Worm (Caenorhabditis elegans) whole organism, young adult: ENCODE measurements around the gene cyp-31A5.
"Not testable (repeated sequence)": the region's sequence is repeated elsewhere in the genome, so short reads cannot be mapped to it uniquely, and the experiment has no call there.

Source experiments
- ceh-91 ChIP-seq: fragments of 200-800 bp; sonication (Bioruptor generic); IDR thresholded peaks from 2 replicates; pipeline ENCODE4 v1.3.6; 2022; ENCODE audit warnings: missing genetic modification reagents, missing genetic modification characterization, missing compliant biosample characterization
- efl-1 ChIP-seq: fragments of 150-350 bp; optimal IDR thresholded peaks from 2 replicates; lab custom pipeline; 2014; ENCODE audit warnings: missing biosample characterization, missing genetic modification reagents, missing genetic modification characterization
- lsl-1 ChIP-seq: fragments of 200-800 bp; sonication (Bioruptor generic); optimal IDR thresholded peaks from 2 replicates; lab custom pipeline; 2018; ENCODE audit warnings: mild to moderate bottlenecking, missing genetic modification characterization, moderate library complexity, missing compliant biosample characterization
- madf-6 ChIP-seq: fragments of 200-800 bp; sonication (Bioruptor generic); IDR thresholded peaks from 2 replicates; pipeline ENCODE4 v1.3.6; 2022; ENCODE audit warnings: missing genetic modification reagents, missing genetic modification characterization, missing compliant biosample characterization
- nhr-90 ChIP-seq: sonication (generic microtip); optimal IDR thresholded peaks from 2 replicates; lab custom pipeline; 2016; ENCODE audit warnings: missing genotype, mild to moderate bottlenecking, missing genetic modification characterization, missing compliant biosample characterization
- snpc-4 ChIP-seq, 5 experiments: fragments of 150-350 bp in 1 of 5; sonication (generic microtip) in 4 of 5; optimal IDR thresholded peaks; 2 replicates each; lab custom pipeline; 2014 to 2018; ENCODE audit warnings: missing genetic modification characterization in 5 of 5, missing biosample characterization in 3 of 5, antibody characterized with exemption in 2 of 5, mild to moderate bottlenecking in 2 of 5, missing compliant biosample characterization in 2 of 5, missing genotype in 2 of 5, moderate library complexity in 2 of 5, missing genetic modification reagents in 1 of 5

DNA sequence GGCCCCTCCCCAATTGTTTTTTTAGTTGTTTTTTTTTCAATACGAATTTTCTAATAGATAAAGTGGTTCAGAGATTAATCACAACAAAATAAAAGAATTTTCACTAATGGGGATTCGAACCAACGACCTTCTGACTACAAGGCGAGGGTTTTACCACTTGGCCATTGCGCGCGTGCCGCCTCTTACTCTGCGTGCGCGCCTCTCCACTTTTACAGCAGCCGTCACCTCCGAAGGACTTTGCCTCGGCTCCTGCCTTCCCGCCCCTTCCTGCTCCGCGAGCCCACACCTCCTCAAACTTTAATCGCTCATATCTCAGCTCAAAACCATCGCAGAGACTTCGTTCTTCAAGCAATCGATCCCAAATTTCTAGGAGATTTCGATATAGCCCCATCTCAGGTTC lies 29.0 kb downstream of the cyp-31A5 start:
- not testable (repeated sequence) for TF ChIP-seq nhr-90 (tag; lab: Kevin White, UChicago); ceh-91; efl-1 (GFP tag; lab: Kevin White, UChicago); lsl-1
- TF ChIP-seq snpc-4 (GFP tag; optimal IDR thresholded peaks at IDR 0.05; lab: Kevin White, UChicago): peak; percentile 38
- TF ChIP-seq snpc-4 (tag; optimal IDR thresholded peaks at IDR 0.05; lab: Kevin White, UChicago): peak in 3 of 4 experiments; percentile 68 to 95 (median 92)
- peak; percentile 66 for TF ChIP-seq madf-6 (GFP tag; lab: Robert Waterston, UW)
